Worm (Caenorhabditis elegans): ENCODE measurements around the gene W09D6.5.
A peak's percentile ranks its signal among the peaks of the same experiment; 100 is the strongest.

The W09D6.5 gene

DNA sequence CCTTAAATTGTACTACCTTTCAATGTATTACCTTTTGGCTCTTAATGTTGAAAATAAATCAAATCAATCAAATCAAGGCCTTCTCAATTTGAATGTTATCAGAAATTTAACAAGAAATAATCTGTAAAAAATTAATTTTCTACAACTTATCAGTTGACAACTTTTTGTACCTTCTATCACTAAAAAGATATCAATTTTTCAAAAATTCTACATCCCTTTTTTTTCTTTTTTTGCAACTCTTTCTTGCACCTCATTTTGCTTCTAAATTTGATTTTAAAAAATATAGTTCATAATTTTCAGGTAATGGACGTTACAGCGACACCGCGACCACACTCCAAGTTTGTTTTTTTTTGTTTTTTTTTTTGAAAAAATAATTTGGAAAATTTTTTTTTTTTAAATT, at the start of gene W09D6.5:
Gene W09D6.5, plus strand, starts transcription at position 301 of the 400 bp plus-strand sequence.
- TF ChIP-seq sptf-1 (tag; optimal IDR thresholded peaks at IDR 0.05) (no peak), M03D4.4 (tag; optimal IDR thresholded peaks at IDR 0.05) (no peak), unc-39 (tag; optimal IDR thresholded peaks at IDR 0.05) (no peak), unc-120 (tag; optimal IDR thresholded peaks at IDR 0.05; ENCODE audit: poor library complexity, severe bottlenecking) (no peak), bed-3 (GFP tag; optimal IDR thresholded peaks at IDR 0.05) (no peak), cnd-1 (tag; optimal IDR thresholded peaks at IDR 0.05) (no peak), elt-1 (tag; optimal IDR thresholded peaks at IDR 0.05; ENCODE audit: borderline replicate concordance, insufficient read depth) (no peak), nhr-2 (tag; optimal IDR thresholded peaks at IDR 0.05) (no peak), mab-5 (tag; optimal IDR thresholded peaks at IDR 0.05) (no peak), ceh-39 (tag; optimal IDR thresholded peaks at IDR 0.05) (no peak), mls-2 (tag; optimal IDR thresholded peaks at IDR 0.05) (no peak), blmp-1 (tag; optimal IDR thresholded peaks at IDR 0.05) (no peak), drap-1 (GFP tag; optimal IDR thresholded peaks at IDR 0.05) (no peak), ztf-11 (tag; optimal IDR thresholded peaks at IDR 0.05) (no peak), ces-1 (GFP tag; optimal IDR thresholded peaks at IDR 0.05) (no peak), nhr-12 (tag; optimal IDR thresholded peaks at IDR 0.05) (no peak), tbx-8 (GFP tag; optimal IDR thresholded peaks at IDR 0.05) (no peak), hlh-1 (tag; optimal IDR thresholded peaks at IDR 0.05) (no peak), ceh-43 (GFP tag; optimal IDR thresholded peaks at IDR 0.05) (no peak)

DNA sequence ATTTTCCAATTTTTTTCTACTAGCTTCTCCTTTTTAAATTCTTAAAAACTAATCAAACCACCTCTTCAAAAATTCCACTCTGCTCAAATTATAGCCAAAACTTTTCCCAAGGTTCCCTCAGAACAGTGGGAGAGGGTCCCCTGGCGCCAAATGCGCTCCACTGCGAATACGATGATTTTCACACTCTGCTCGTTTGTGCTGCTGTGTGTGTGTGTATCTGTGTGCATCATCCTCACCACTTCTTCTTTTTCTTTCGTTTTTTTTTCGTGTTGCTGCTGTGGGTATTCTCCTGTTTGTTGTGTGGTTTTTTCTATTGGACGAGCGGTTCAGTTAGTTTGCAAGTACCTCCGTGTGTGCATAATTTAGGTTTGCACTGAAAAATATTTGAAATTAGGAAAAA, 49.0 kb upstream of the W09D6.5 start:
- TF ChIP-seq hlh-1 (tag; optimal IDR thresholded peaks at IDR 0.05) = peak; percentile 21
- TF ChIP-seq elt-3 (tag; optimal IDR thresholded peaks at IDR 0.05) = no peak
- TF ChIP-seq M03D4.4 (tag; optimal IDR thresholded peaks at IDR 0.05) = no peak
- no peak for TF ChIP-seq lin-13 (tag; optimal IDR thresholded peaks at IDR 0.05)
- peak; percentile 46 for TF ChIP-seq mep-1 (tag; optimal IDR thresholded peaks at IDR 0.05)

DNA sequence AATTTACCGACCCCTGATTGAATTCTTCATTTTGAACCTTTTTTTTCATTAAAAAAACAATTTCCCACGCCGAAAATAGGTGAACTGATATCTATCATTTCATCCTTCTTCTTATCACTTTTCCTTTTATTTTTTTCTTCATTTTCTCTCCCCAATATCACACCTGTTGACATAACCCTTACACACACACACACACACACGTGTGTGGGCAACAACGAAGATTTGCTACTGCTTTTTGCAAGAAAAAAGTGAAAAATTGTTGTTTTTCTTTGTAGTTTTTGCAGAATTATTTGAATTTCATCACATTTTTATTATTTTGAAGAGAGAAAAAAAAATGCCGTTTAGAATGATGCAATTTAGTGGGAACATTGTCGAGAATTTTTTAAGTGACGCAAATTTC, 47.7 kb upstream of the W09D6.5 start:
- TF ChIP-seq mls-2 (tag; optimal IDR thresholded peaks at IDR 0.05) (no peak), unc-62 (GFP tag; optimal IDR thresholded peaks at IDR 0.05) (no peak), lin-32 (GFP tag; optimal IDR thresholded peaks at IDR 0.05) (no peak), unc-120 (tag; optimal IDR thresholded peaks at IDR 0.05; ENCODE audit: poor library complexity, severe bottlenecking) (no peak), ceh-39 (tag; optimal IDR thresholded peaks at IDR 0.05) (no peak), snpc-4 (tag; optimal IDR thresholded peaks at IDR 0.05) (no peak), tbx-8 (GFP tag; optimal IDR thresholded peaks at IDR 0.05) (no peak), zip-8 (tag; optimal IDR thresholded peaks at IDR 0.05) (no peak), sptf-1 (tag; optimal IDR thresholded peaks at IDR 0.05) (no peak), ztf-11 (tag; optimal IDR thresholded peaks at IDR 0.05) (no peak), flh-1 (GFP tag; optimal IDR thresholded peaks at IDR 0.05) (no peak), nhr-237 (tag; optimal IDR thresholded peaks at IDR 0.05) (no peak), nhr-12 (tag; optimal IDR thresholded peaks at IDR 0.05) (no peak), elt-3 (tag; optimal IDR thresholded peaks at IDR 0.05) (no peak), nhr-2 (tag; optimal IDR thresholded peaks at IDR 0.05) (no peak), ham-2 (GFP tag; optimal IDR thresholded peaks at IDR 0.05) (no peak), lsy-2 (tag; optimal IDR thresholded peaks at IDR 0.05) (no peak)

DNA sequence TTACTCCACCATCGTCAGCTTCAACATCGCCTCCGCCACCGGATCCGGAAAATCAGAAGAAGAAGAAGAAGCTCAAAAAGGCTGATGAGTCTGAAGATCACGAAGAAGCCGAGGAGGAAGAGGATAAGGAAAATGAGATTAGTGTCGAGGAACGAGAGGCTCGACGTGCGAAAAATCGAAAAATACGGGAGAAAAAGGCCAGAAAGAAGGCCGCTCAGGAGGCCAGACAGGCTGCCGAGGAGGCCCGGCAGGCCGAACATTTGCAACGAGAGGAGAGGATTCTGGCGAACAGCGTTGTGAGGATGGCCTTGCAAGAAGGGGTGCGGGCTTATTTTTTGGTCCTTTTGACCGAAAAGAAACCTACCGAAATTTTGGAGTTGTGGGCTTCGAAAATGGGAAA, 43.1 kb upstream of the W09D6.5 start:
- TF ChIP-seq zip-8 (tag; optimal IDR thresholded peaks at IDR 0.05) (no peak), tbx-8 (GFP tag; optimal IDR thresholded peaks at IDR 0.05) (no peak), ces-1 (GFP tag; optimal IDR thresholded peaks at IDR 0.05) (no peak), cnd-1 (tag; optimal IDR thresholded peaks at IDR 0.05) (no peak), ceh-43 (GFP tag; optimal IDR thresholded peaks at IDR 0.05) (no peak), lin-13 (tag; optimal IDR thresholded peaks at IDR 0.05) (no peak), ceh-39 (tag; optimal IDR thresholded peaks at IDR 0.05) (no peak), snpc-4 (tag; optimal IDR thresholded peaks at IDR 0.05) (no peak), sem-2 (GFP tag; optimal IDR thresholded peaks at IDR 0.05) (no peak), hlh-1 (tag; optimal IDR thresholded peaks at IDR 0.05) (no peak), drap-1 (GFP tag; optimal IDR thresholded peaks at IDR 0.05) (no peak), nhr-12 (tag; optimal IDR thresholded peaks at IDR 0.05) (no peak), pha-4 (tag; optimal IDR thresholded peaks at IDR 0.05) (no peak), flh-1 (GFP tag; optimal IDR thresholded peaks at IDR 0.05) (no peak), unc-62 (GFP tag; optimal IDR thresholded peaks at IDR 0.05) (no peak), M03D4.4 (tag; optimal IDR thresholded peaks at IDR 0.05) (no peak), mab-5 (tag; optimal IDR thresholded peaks at IDR 0.05) (no peak), unc-39 (tag; optimal IDR thresholded peaks at IDR 0.05) (no peak), lin-32 (GFP tag; optimal IDR thresholded peaks at IDR 0.05) (no peak), nhr-76 (tag; optimal IDR thresholded peaks at IDR 0.05) (no peak)
